Worm (Caenorhabditis elegans) whole organism, midembryonic: ENCODE measurements around the gene R08A2.7.

Experiments
- T22C8.4 ChIP-seq: fragments of 200-800 bp; sonication (Bioruptor generic); IDR thresholded peaks from 2 replicates; pipeline ENCODE4 v1.3.6; 2022; ENCODE audit warnings: missing genetic modification characterization, missing compliant biosample characterization
- cog-1 ChIP-seq: sonication (generic microtip); optimal IDR thresholded peaks from 2 replicates; lab custom pipeline; 2016; ENCODE audit warnings: missing genetic modification characterization, missing compliant biosample characterization
- flt-1 ChIP-seq: fragments of 200-800 bp; sonication (Bioruptor generic); IDR thresholded peaks from 2 replicates; pipeline ENCODE4 v1.3.6; 2022; ENCODE audit warnings: missing genetic modification characterization, missing compliant biosample characterization
- klf-2 ChIP-seq: fragments of 200-800 bp; sonication (Bioruptor generic); conservative IDR thresholded peaks from 2 replicates; pipeline ENCODE4 v1.3.6; 2022; ENCODE audit warnings: missing genetic modification reagents, missing genetic modification characterization, missing compliant biosample characterization
- med-1 ChIP-seq: sonication (generic microtip); optimal IDR thresholded peaks from 2 replicates; lab custom pipeline; 2017; ENCODE audit warnings: missing genetic modification characterization, mild to moderate bottlenecking, missing compliant biosample characterization, antibody characterized with exemption, missing genetic modification reagents; ENCODE audit not compliant: insufficient read depth
- ref-1 ChIP-seq: fragments of 200-800 bp; sonication (Bioruptor generic); conservative IDR thresholded peaks from 2 replicates; pipeline ENCODE4 v1.3.6; 2022; ENCODE audit warnings: missing genetic modification reagents, missing genetic modification characterization, missing compliant biosample characterization
- tab-1 ChIP-seq: fragments of 200-800 bp; sonication (Bioruptor generic); IDR thresholded peaks from 2 replicates; pipeline ENCODE4 v1.3.6; 2022; ENCODE audit warnings: missing genetic modification characterization, missing compliant biosample characterization
- ztf-23 ChIP-seq: fragments of 200-800 bp; sonication (Bioruptor generic); IDR thresholded peaks from 2 replicates; pipeline ENCODE4 v1.3.6; 2022; ENCODE audit warnings: missing genetic modification reagents, missing genetic modification characterization, missing compliant biosample characterization
- ztf-29 ChIP-seq: fragments of 200-800 bp; sonication (Bioruptor generic); IDR thresholded peaks from 2 replicates; pipeline ENCODE4 v1.3.6; 2022; ENCODE audit warnings: missing genetic modification reagents, missing genetic modification characterization, missing compliant biosample characterization

DNA sequence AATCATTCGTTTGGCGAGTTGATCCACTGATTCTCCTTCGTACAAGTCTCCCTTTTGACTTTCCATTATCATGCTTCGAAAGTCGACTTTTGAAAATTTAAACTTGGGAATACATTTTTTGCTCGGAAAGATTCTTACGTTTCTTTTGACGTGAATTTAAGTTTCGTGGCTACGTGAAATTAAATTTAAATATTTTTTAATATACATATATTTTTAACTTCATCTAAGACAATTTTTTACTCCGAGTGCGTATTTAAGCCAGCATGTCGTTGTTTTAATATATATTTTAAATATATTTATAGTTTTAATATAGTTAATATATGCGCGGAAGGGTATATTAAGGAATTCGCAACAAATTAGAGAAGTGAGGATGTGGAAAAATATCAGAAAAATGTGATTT lies 7.5 kb upstream of the R08A2.7 start, which contains the start of gene R08A2.2:
- TF ChIP-seq flt-1 (GFP tag; lab: Robert Waterston, UW) (no peak), ztf-29 (GFP tag; lab: Robert Waterston, UW) (no peak), T22C8.4 (no peak), tab-1 (no peak), ref-1 (GFP tag; lab: Robert Waterston, UW) (no peak), med-1 (no peak), klf-2 (GFP tag; lab: Robert Waterston, UW) (no peak), ztf-23 (GFP tag; lab: Robert Waterston, UW) (no peak), cog-1 (no peak)
